Fruit fly (Drosophila melanogaster) whole organism, embryonic: Measurements from ENCODE around the gene CG10738.

ENCODE experiments used
- Abd-B ChIP-seq: fragments of 200-800 bp; sonication (Bioruptor generic); optimal IDR thresholded peaks from 2 replicates; lab custom pipeline; 2018; ENCODE audit warnings: missing biosample characterization, mild to moderate bottlenecking, missing genetic modification characterization, moderate library complexity
- BtbVII ChIP-seq: fragments of 200-800 bp; sonication (Bioruptor generic); optimal IDR thresholded peaks from 3 replicates; lab custom pipeline; 2017; ENCODE audit warnings: missing biosample characterization, mild to moderate bottlenecking, missing genetic modification characterization
- CG10267 ChIP-seq: fragments of 200-800 bp; sonication (Bioruptor generic); optimal IDR thresholded peaks from 2 replicates; lab custom pipeline; 2018; ENCODE audit warnings: missing biosample characterization, mild to moderate bottlenecking, missing genetic modification characterization, moderate library complexity
- CG10321 ChIP-seq: fragments of 200-800 bp; sonication (Bioruptor generic); IDR thresholded peaks from 2 replicates; pipeline ENCODE4 v1.3.6; 2022; ENCODE audit warnings: missing biosample characterization, missing genetic modification characterization
- CG11398 ChIP-seq: fragments of 200-800 bp; sonication (Bioruptor generic); optimal IDR thresholded peaks from 2 replicates; lab custom pipeline; 2016; ENCODE audit warnings: missing biosample characterization, missing genetic modification characterization
- CG11695 ChIP-seq: fragments of 200-800 bp; sonication (Bioruptor generic); IDR thresholded peaks from 3 replicates; pipeline ENCODE4 v1.3.6; 2022; ENCODE audit warnings: missing biosample characterization, missing genetic modification characterization
- CG12104 ChIP-seq: fragments of 200-800 bp; sonication (Bioruptor generic); optimal IDR thresholded peaks from 3 replicates; lab custom pipeline; 2016; ENCODE audit warnings: missing biosample characterization, missing genetic modification characterization
- CG13624 ChIP-seq: fragments of 200-800 bp; sonication (Bioruptor generic); optimal IDR thresholded peaks from 2 replicates; lab custom pipeline; 2016; ENCODE audit warnings: missing biosample characterization, missing genetic modification characterization
- CG14014 ChIP-seq: fragments of 200-800 bp; sonication (Bioruptor generic); IDR thresholded peaks from 2 replicates; pipeline ENCODE4 v1.3.6; 2022; ENCODE audit warnings: missing biosample characterization, missing genetic modification characterization
- CG15011 ChIP-seq: fragments of 200-800 bp; sonication (Bioruptor generic); optimal IDR thresholded peaks from 3 replicates; lab custom pipeline; 2018; ENCODE audit warnings: missing biosample characterization, mild to moderate bottlenecking, missing genetic modification characterization
- CG15479 ChIP-seq: fragments of 200-800 bp; sonication (Bioruptor generic); optimal IDR thresholded peaks from 3 replicates; lab custom pipeline; 2019; ENCODE audit warnings: missing biosample characterization, mild to moderate bottlenecking, missing genetic modification characterization, moderate library complexity
- CG15601 ChIP-seq: fragments of 200-800 bp; sonication (Bioruptor generic); optimal IDR thresholded peaks from 3 replicates; lab custom pipeline; 2019; ENCODE audit warnings: missing biosample characterization, mild to moderate bottlenecking, missing genetic modification characterization, moderate library complexity
- CG16815 ChIP-seq: fragments of 200-800 bp; sonication (Bioruptor generic); optimal IDR thresholded peaks from 3 replicates; lab custom pipeline; 2017; ENCODE audit warnings: missing biosample characterization, mild to moderate bottlenecking, missing genetic modification characterization
- CG17385 ChIP-seq: fragments of 200-800 bp; sonication (Bioruptor generic); optimal IDR thresholded peaks from 3 replicates; lab custom pipeline; 2018; ENCODE audit warnings: missing biosample characterization, mild to moderate bottlenecking, missing genetic modification characterization
- CG1792 ChIP-seq: fragments of 200-800 bp; sonication (Bioruptor generic); optimal IDR thresholded peaks from 2 replicates; lab custom pipeline; 2016; ENCODE audit warnings: missing biosample characterization, missing genetic modification characterization
- CG18764 ChIP-seq: fragments of 200-800 bp; sonication (Bioruptor generic); optimal IDR thresholded peaks from 3 replicates; lab custom pipeline; 2016; ENCODE audit warnings: missing biosample characterization, missing genetic modification characterization
- CG2116 ChIP-seq: fragments of 200-800 bp; sonication (Bioruptor generic); optimal IDR thresholded peaks from 3 replicates; lab custom pipeline; 2018; ENCODE audit warnings: missing biosample characterization, mild to moderate bottlenecking, missing genetic modification characterization
- CG2120 ChIP-seq: fragments of 200-800 bp; sonication (Bioruptor generic); optimal IDR thresholded peaks from 3 replicates; lab custom pipeline; 2016; ENCODE audit warnings: missing biosample characterization, missing genetic modification characterization
- CG2199 ChIP-seq: fragments of 200-800 bp; sonication (Bioruptor generic); IDR thresholded peaks from 3 replicates; pipeline ENCODE4 v1.3.6; 2022; ENCODE audit warnings: missing biosample characterization, missing genetic modification characterization
- CG3726 ChIP-seq: fragments of 200-800 bp; sonication (Bioruptor generic); IDR thresholded peaks from 3 replicates; pipeline ENCODE4, ENCODE4 v1.3.6; 2022; ENCODE audit warnings: missing biosample characterization, missing genetic modification characterization
- CG4282 ChIP-seq: fragments of 200-800 bp; sonication (Bioruptor generic); optimal IDR thresholded peaks from 2 replicates; lab custom pipeline; 2016; ENCODE audit warnings: missing biosample characterization, missing genetic modification characterization
- CG7786 ChIP-seq: fragments of 200-800 bp; sonication (Bioruptor generic); optimal IDR thresholded peaks from 2 replicates; lab custom pipeline; 2016; ENCODE audit warnings: missing biosample characterization, missing genetic modification characterization
- CG8388 ChIP-seq: fragments of 200-800 bp; sonication (Bioruptor generic); optimal IDR thresholded peaks from 2 replicates; lab custom pipeline; 2019; ENCODE audit warnings: missing biosample characterization, mild to moderate bottlenecking, missing genetic modification characterization, moderate library complexity
- CG9215 ChIP-seq: fragments of 200-800 bp; sonication (Bioruptor generic); IDR thresholded peaks from 2 replicates; pipeline ENCODE4 v1.3.6; 2022; ENCODE audit warnings: missing biosample characterization, missing genetic modification characterization
- CG9817 ChIP-seq: fragments of 200-800 bp; sonication (Bioruptor generic); optimal IDR thresholded peaks from 2 replicates; lab custom pipeline; 2018; ENCODE audit warnings: missing biosample characterization, mild to moderate bottlenecking, missing genetic modification characterization, moderate library complexity
- CrebB ChIP-seq: fragments of 200-800 bp; sonication (Bioruptor generic); optimal IDR thresholded peaks from 3 replicates; lab custom pipeline; 2018; ENCODE audit warnings: missing biosample characterization, mild to moderate bottlenecking, missing genetic modification characterization
- Dek ChIP-seq: fragments of 200-800 bp; sonication (Bioruptor generic); optimal IDR thresholded peaks from 3 replicates; lab custom pipeline; 2019; ENCODE audit warnings: missing biosample characterization, mild to moderate bottlenecking, missing genetic modification characterization, moderate library complexity
- Hmr ChIP-seq: fragments of 200-800 bp; sonication (Bioruptor generic); optimal IDR thresholded peaks from 3 replicates; lab custom pipeline; 2017; ENCODE audit warnings: mild to moderate bottlenecking, missing biosample characterization, missing genetic modification reagents, missing genetic modification characterization
- MESR4 ChIP-seq: fragments of 200-800 bp; sonication (Bioruptor generic); optimal IDR thresholded peaks from 2 replicates; lab custom pipeline; 2018; ENCODE audit warnings: missing biosample characterization, mild to moderate bottlenecking, missing genetic modification characterization, moderate library complexity
- Max ChIP-seq: fragments of 200-800 bp; sonication (Bioruptor generic); optimal IDR thresholded peaks from 2 replicates; lab custom pipeline; 2016; ENCODE audit warnings: missing biosample characterization, mild to moderate bottlenecking, missing genetic modification characterization
- NK7.1 ChIP-seq: fragments of 200-800 bp; sonication (Bioruptor generic); optimal IDR thresholded peaks from 3 replicates; lab custom pipeline; 2016; ENCODE audit warnings: missing biosample characterization, missing genetic modification characterization
- NfI ChIP-seq: fragments of 200-800 bp; sonication (Bioruptor generic); optimal IDR thresholded peaks from 3 replicates; lab custom pipeline; 2018; ENCODE audit warnings: missing biosample characterization, mild to moderate bottlenecking, missing genetic modification characterization, moderate library complexity
- Oli ChIP-seq: fragments of 200-800 bp; sonication (Bioruptor generic); optimal IDR thresholded peaks from 2 replicates; lab custom pipeline; 2018; ENCODE audit warnings: missing biosample characterization, mild to moderate bottlenecking, missing genetic modification characterization, moderate library complexity
- Opbp ChIP-seq: fragments of 200-800 bp; sonication (Bioruptor generic); IDR thresholded peaks from 3 replicates; pipeline ENCODE4 v1.3.6; 2022; ENCODE audit warnings: missing biosample characterization, missing genetic modification characterization; ENCODE audit not compliant: partially characterized antibody
- Sox100B ChIP-seq: fragments of 200-800 bp; sonication (Bioruptor generic); optimal IDR thresholded peaks from 3 replicates; lab custom pipeline; 2018; ENCODE audit warnings: missing biosample characterization, mild to moderate bottlenecking, missing genetic modification characterization
- ara ChIP-seq: fragments of 200-800 bp; sonication (Bioruptor generic); IDR thresholded peaks from 2 replicates; pipeline ENCODE4 v1.3.6; 2022; ENCODE audit warnings: missing biosample characterization, missing genetic modification characterization
- bigmax ChIP-seq: fragments of 200-800 bp; sonication (Bioruptor generic); optimal IDR thresholded peaks from 2 replicates; lab custom pipeline; 2018; ENCODE audit warnings: missing biosample characterization, mild to moderate bottlenecking, missing genetic modification characterization
- caup ChIP-seq: fragments of 200-800 bp; sonication (Bioruptor generic); optimal IDR thresholded peaks from 3 replicates; lab custom pipeline; 2017; ENCODE audit warnings: missing biosample characterization, mild to moderate bottlenecking, missing genetic modification characterization, moderate library complexity; ENCODE audit not compliant: severe bottlenecking
- crc ChIP-seq: fragments of 200-800 bp; sonication (Bioruptor generic); optimal IDR thresholded peaks from 2 replicates; lab custom pipeline; 2016; ENCODE audit warnings: missing biosample characterization, missing genetic modification characterization
- crp ChIP-seq, 2 experiments: fragments of 200-800 bp; sonication (Bioruptor generic); optimal IDR thresholded peaks; 2 replicates in 1 of 2; 3 replicates in 1 of 2; lab custom pipeline; 2017; ENCODE audit warnings: missing biosample characterization in 2 of 2, missing genetic modification characterization in 2 of 2, mild to moderate bottlenecking in 1 of 2, moderate library complexity in 1 of 2
- cwo ChIP-seq: fragments of 200-800 bp; sonication (Bioruptor generic); optimal IDR thresholded peaks from 3 replicates; lab custom pipeline; 2017; ENCODE audit warnings: missing biosample characterization, missing genetic modification characterization, mild to moderate bottlenecking, moderate library complexity, missing genetic modification reagents
- da ChIP-seq: fragments of 200-800 bp; sonication (Bioruptor generic); optimal IDR thresholded peaks from 2 replicates; lab custom pipeline; 2016; ENCODE audit warnings: missing biosample characterization, missing genetic modification characterization
- hb ChIP-seq: fragments of 200-800 bp; sonication (Bioruptor generic); IDR thresholded peaks from 3 replicates; pipeline ENCODE4 v1.3.6; 2022; ENCODE audit warnings: missing biosample characterization, missing genetic modification characterization; ENCODE audit not compliant: partially characterized antibody
- kay ChIP-seq: fragments of 200-800 bp; sonication (Bioruptor generic); optimal IDR thresholded peaks from 2 replicates; lab custom pipeline; 2016; ENCODE audit warnings: missing biosample characterization, missing genetic modification characterization
- pan ChIP-seq, 4 experiments: fragments of >200 bp in 3 of 4; fragments of 200-800 bp in 1 of 4; sonication (Bioruptor generic) in 1 of 4; optimal IDR thresholded peaks in 3 of 4; IDR thresholded peaks in 1 of 4; 2 replicates each; pipeline versions ENCODE4 v1.3.6 to Lab custom; 2017 to 2022; ENCODE audit warnings: missing biosample characterization in 2 of 4, missing genetic modification characterization in 2 of 4, mixed read lengths in 1 of 4
- sens ChIP-seq: fragments of 200-800 bp; sonication (Bioruptor generic); peaks from one replicate; lab custom pipeline; 2016; ENCODE audit warnings: missing biosample characterization, missing genetic modification characterization
- ssp ChIP-seq: fragments of 200-800 bp; sonication (Bioruptor generic); IDR thresholded peaks from 2 replicates; pipeline ENCODE4 v1.3.6; 2022; ENCODE audit warnings: missing biosample characterization, missing genetic modification characterization
- z ChIP-seq: fragments of 200-800 bp; sonication (Bioruptor generic); IDR thresholded peaks from 3 replicates; pipeline ENCODE4 v1.3.6; 2022; ENCODE audit warnings: missing biosample characterization, missing genetic modification characterization

Gene CG10738

DNA sequence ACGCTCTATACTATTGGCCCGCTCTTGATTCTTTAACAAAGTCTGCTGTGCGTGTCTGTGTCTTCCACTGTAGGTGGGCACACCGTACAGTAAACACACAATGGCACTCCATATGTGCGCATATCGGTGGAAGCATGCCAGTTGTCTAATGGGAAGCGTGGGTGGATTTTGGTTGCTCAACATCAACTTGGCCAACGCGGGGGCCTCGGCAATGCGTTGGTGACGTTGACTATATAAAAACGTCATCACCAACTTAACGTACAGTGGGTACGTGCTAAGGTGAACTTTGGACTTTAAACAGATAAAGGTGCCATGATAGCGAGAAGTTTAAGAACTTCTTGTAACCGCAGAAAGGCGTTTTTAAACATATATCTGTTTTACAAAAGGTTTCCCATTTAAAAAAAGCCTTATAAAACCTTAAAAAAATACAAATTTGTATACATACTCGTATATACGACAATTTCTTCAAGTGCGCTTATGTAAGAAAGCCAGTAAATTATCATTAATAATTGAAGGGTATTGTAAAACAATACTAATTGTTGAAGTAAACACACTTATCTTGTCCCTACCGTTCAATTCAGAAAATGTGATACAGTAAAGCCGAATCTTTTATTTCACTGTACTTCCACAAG, 29.2 kb downstream of the CG10738 start (continued):
- TF ChIP-seq hb (GFP tag; lab: Robert Waterston, UW) (no peak), sens (GFP tag; lab: Kevin White, UChicago) (peak; percentile 88), da (GFP tag; lab: Kevin White, UChicago) (no peak), CG18764 (GFP tag; lab: Kevin White, UChicago) (peak; percentile 13), ara (GFP tag; lab: Robert Waterston, UW) (no peak), BtbVII (GFP tag; lab: Kevin White, UChicago) (peak; percentile 69), ssp (GFP tag; lab: Robert Waterston, UW) (no peak), CG10267 (tag; lab: Kevin White, UChicago) (peak; percentile 14), CG16815 (GFP tag; lab: Kevin White, UChicago) (peak; percentile 18), bigmax (GFP tag; lab: Kevin White, UChicago) (no peak), Hmr (peak; percentile 56), Oli (peak; percentile 63), crc (GFP tag; lab: Kevin White, UChicago) (no peak), CG11695 (GFP tag; lab: Robert Waterston, UW) (peak; percentile 51; the same call in 1 of the 3 replicates), Dek (tag; lab: Kevin White, UChicago) (peak; percentile 52), CG7786 (GFP tag; lab: Kevin White, UChicago) (peak; percentile 63), Sox100B (GFP tag; lab: Kevin White, UChicago) (peak; percentile 63), CG2120 (GFP tag; lab: Kevin White, UChicago) (peak; percentile 78), CG8388 (GFP tag; lab: Kevin White, UChicago) (no peak), CG11398 (GFP tag; lab: Kevin White, UChicago) (peak; percentile 10), caup (peak; percentile 52), CG4282 (GFP tag; lab: Kevin White, UChicago) (no peak), CG1792 (GFP tag; lab: Kevin White, UChicago) (no peak), MESR4 (no peak), CG12104 (GFP tag; lab: Kevin White, UChicago) (peak; percentile 68), cwo (GFP tag; lab: Kevin White, UChicago) (peak; percentile 29), CG15011 (GFP tag; lab: Kevin White, UChicago) (peak; percentile 12), CG2199 (GFP tag; lab: Robert Waterston, UW) (0 out of 3 replicates have a peak, but pooled peaks have one; percentile 69), CG15479 (GFP tag; lab: Kevin White, UChicago) (no peak), CrebB (tag; lab: Kevin White, UChicago) (no peak), crp (GFP tag; optimal IDR thresholded peaks at IDR 0.05; lab: Kevin White, UChicago) (no peak), CG2116 (GFP tag; lab: Kevin White, UChicago) (peak; percentile 6), Opbp (no peak), CG17385 (GFP tag; lab: Kevin White, UChicago) (peak; percentile 33), kay (GFP tag; lab: Kevin White, UChicago) (peak; percentile 23), CG13624 (GFP tag; lab: Kevin White, UChicago) (peak; percentile 39), CG10321 (GFP tag; lab: Robert Waterston, UW) (no peak), pan (optimal IDR thresholded peaks at IDR 0.05; lab: Kevin White, UChicago) (no peak), pan (GFP tag; optimal IDR thresholded peaks at IDR 0.05 in 1 of 2, IDR thresholded peaks at IDR 0.05 in 1 of 2) (peak in 1 of 2 experiments; percentile 62), CG9215 (GFP tag; lab: Robert Waterston, UW) (peak; percentile 42; the same call in 1 of the 2 replicates), CG15601 (tag; lab: Kevin White, UChicago) (no peak), Max (GFP tag; lab: Kevin White, UChicago) (peak; percentile 37), NfI (GFP tag; lab: Kevin White, UChicago) (peak; percentile 53), NK7.1 (GFP tag; lab: Kevin White, UChicago) (no peak), CG3726 (GFP tag; lab: Robert Waterston, UW) (no peak), CG9817 (tag; lab: Kevin White, UChicago) (peak; percentile 54), z (GFP tag; lab: Robert Waterston, UW) (no peak), CG14014 (GFP tag; lab: Robert Waterston, UW) (0 out of 2 replicates have a peak, but pooled peaks have one; percentile 30), Abd-B (GFP tag; lab: Kevin White, UChicago) (no peak)
